Fruit fly (Drosophila melanogaster) whole organism, adult: Measurements from ENCODE around the gene CG33489.

Experiments
- CG11617 ChIP-seq: fragments of 200-800 bp; sonication (Bioruptor generic); optimal IDR thresholded peaks from 2 replicates; lab custom pipeline; 2017; ENCODE audit warnings: mild to moderate bottlenecking, missing biosample characterization, missing genetic modification reagents, missing genetic modification characterization
- CG12768 ChIP-seq: fragments of 200-800 bp; sonication (Bioruptor generic); optimal IDR thresholded peaks from 2 replicates; lab custom pipeline; 2017; ENCODE audit warnings: missing biosample characterization, missing genetic modification characterization, mild to moderate bottlenecking, moderate library complexity, missing genetic modification reagents
- CG14711 ChIP-seq: fragments of 200-800 bp; sonication (Bioruptor generic); optimal IDR thresholded peaks from 2 replicates; lab custom pipeline; 2018; ENCODE audit warnings: missing biosample characterization, mild to moderate bottlenecking, missing genetic modification characterization, moderate library complexity
- CG1620 ChIP-seq: fragments of 200-800 bp; sonication (Bioruptor generic); optimal IDR thresholded peaks from 2 replicates; lab custom pipeline; 2016; ENCODE audit warnings: missing biosample characterization, missing genetic modification characterization
- CG33017 ChIP-seq: fragments of 200-800 bp; sonication (Bioruptor generic); optimal IDR thresholded peaks from 2 replicates; lab custom pipeline; 2018; ENCODE audit warnings: missing biosample characterization, mild to moderate bottlenecking, missing genetic modification characterization, moderate library complexity
- CG5204 ChIP-seq: fragments of 200-800 bp; sonication (Bioruptor generic); optimal IDR thresholded peaks from 2 replicates; lab custom pipeline; 2016; ENCODE audit warnings: missing biosample characterization, missing genetic modification characterization
- CG7045 ChIP-seq: fragments of 200-800 bp; sonication (Bioruptor generic); optimal IDR thresholded peaks from 2 replicates; lab custom pipeline; 2017; ENCODE audit warnings: missing biosample characterization, mild to moderate bottlenecking, missing genetic modification characterization
- CG7101 ChIP-seq: fragments of 200-800 bp; sonication (Bioruptor generic); optimal IDR thresholded peaks from 2 replicates; lab custom pipeline; 2018; ENCODE audit warnings: missing biosample characterization, mild to moderate bottlenecking, missing genetic modification characterization, moderate library complexity
- Clk ChIP-seq: fragments of 200-800 bp; sonication (Bioruptor generic); optimal IDR thresholded peaks from 2 replicates; lab custom pipeline; 2017; ENCODE audit warnings: missing biosample characterization, missing genetic modification characterization
- Crg-1 ChIP-seq: fragments of 200-800 bp; sonication (Bioruptor generic); optimal IDR thresholded peaks from 2 replicates; lab custom pipeline; 2016; ENCODE audit warnings: missing biosample characterization, missing genetic modification characterization
- Hr96 ChIP-seq: fragments of 200-800 bp; sonication (Bioruptor generic); optimal IDR thresholded peaks from 2 replicates; lab custom pipeline; 2016; ENCODE audit warnings: missing biosample characterization, missing genetic modification characterization
- Mnt ChIP-seq: fragments of 200-800 bp; sonication (Bioruptor generic); optimal IDR thresholded peaks from 2 replicates; lab custom pipeline; 2016; ENCODE audit warnings: missing biosample characterization, mild to moderate bottlenecking, missing genetic modification characterization
- bab1 ChIP-seq: fragments of 200-800 bp; sonication (Bioruptor generic); optimal IDR thresholded peaks from 3 replicates; lab custom pipeline; 2019; ENCODE audit warnings: missing biosample characterization, mild to moderate bottlenecking, missing genetic modification characterization, moderate library complexity
- cic ChIP-seq: fragments of 200-800 bp; sonication (Bioruptor generic); optimal IDR thresholded peaks from 2 replicates; lab custom pipeline; 2017; ENCODE audit warnings: missing biosample characterization, mild to moderate bottlenecking, missing genetic modification characterization, moderate library complexity
- cnc ChIP-seq, 2 experiments: fragments of >200 bp; optimal IDR thresholded peaks; 2 replicates each; lab custom pipeline; 2017
- kay ChIP-seq: fragments of 200-800 bp; sonication (Bioruptor generic); peaks from one replicate; lab custom pipeline; 2016; ENCODE audit warnings: missing biosample characterization, missing genetic modification characterization, borderline replicate concordance
- ovo ChIP-seq: fragments of 200-800 bp; sonication (Bioruptor generic); optimal IDR thresholded peaks from 2 replicates; lab custom pipeline; 2016; ENCODE audit warnings: missing biosample characterization, missing genetic modification characterization
- pad ChIP-seq: fragments of 200-800 bp; sonication (Bioruptor generic); optimal IDR thresholded peaks from 3 replicates; lab custom pipeline; 2017; ENCODE audit warnings: missing biosample characterization, missing genetic modification characterization, mild to moderate bottlenecking, moderate library complexity, missing genetic modification reagents
- tj ChIP-seq: fragments of 200-800 bp; sonication (Bioruptor generic); optimal IDR thresholded peaks from 3 replicates; lab custom pipeline; 2017; ENCODE audit warnings: missing biosample characterization, mild to moderate bottlenecking, missing genetic modification characterization, moderate library complexity
- toe ChIP-seq: fragments of 200-800 bp; sonication (Bioruptor generic); optimal IDR thresholded peaks from 2 replicates; lab custom pipeline; 2016; ENCODE audit warnings: missing biosample characterization, missing genetic modification characterization

The CG33489 gene

DNA sequence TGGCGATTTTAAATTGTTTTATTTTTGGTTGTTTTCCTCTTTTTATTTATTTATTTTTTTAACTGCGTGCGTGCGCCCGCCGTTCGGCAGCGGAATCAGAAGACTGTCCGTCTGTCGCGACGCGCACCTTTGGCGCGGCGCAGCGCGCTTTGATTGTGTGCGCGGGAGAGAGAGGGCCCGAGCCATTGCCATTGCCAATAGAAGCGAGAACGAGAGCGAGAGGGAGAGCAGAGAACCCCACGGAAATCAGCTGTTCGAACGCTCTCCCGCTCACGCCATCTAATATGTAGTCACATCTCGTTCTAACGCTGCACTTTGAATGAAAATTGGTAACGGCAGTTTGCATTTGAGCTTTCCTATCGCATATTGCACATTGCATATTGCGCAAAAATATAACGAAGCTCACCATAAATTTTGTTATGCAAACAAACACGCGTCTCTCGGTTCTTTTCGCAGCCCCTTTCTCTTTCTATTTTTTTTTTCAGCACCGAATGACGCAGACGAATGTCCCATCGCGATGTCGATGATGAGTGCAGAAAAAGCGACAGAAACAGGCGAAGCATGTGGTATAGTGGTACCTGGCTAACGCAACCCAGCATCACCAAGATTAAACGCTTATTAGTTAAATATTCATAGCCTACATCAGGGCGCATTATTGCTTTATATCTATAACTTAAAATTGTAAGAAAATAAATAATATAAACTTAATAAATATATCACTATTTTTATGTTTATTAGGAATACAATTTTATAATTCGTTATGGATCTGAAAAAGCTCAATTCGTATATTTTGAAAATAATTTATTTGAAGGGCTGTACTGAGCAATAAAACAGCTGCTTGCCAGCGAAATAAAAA is 42.2 kb downstream of the CG33489 start:
- TF ChIP-seq kay (GFP tag; lab: Kevin White, UChicago) (peak; percentile 97), CG1620 (GFP tag; lab: Kevin White, UChicago) (peak; percentile 55), CG14711 (tag; lab: Kevin White, UChicago) (no peak), cnc (optimal IDR thresholded peaks at IDR 0.05; lab: Kevin White, UChicago) (no peak), Mnt (peak; percentile 20), CG11617 (no peak), CG12768 (GFP tag; lab: Kevin White, UChicago) (peak; percentile 49), CG7101 (tag; lab: Kevin White, UChicago) (no peak), pad (no peak), Clk (GFP tag; lab: Kevin White, UChicago) (peak; percentile 61), Hr96 (no peak), toe (GFP tag; lab: Kevin White, UChicago) (peak; percentile 18), CG7045 (no peak), CG5204 (no peak), cic (GFP tag; lab: Kevin White, UChicago) (peak; percentile 44), ovo (GFP tag; lab: Kevin White, UChicago) (peak; percentile 71), tj (peak; percentile 70), Crg-1 (GFP tag; lab: Kevin White, UChicago) (no peak), CG33017 (peak; percentile 23), bab1 (GFP tag; lab: Kevin White, UChicago) (no peak)

DNA sequence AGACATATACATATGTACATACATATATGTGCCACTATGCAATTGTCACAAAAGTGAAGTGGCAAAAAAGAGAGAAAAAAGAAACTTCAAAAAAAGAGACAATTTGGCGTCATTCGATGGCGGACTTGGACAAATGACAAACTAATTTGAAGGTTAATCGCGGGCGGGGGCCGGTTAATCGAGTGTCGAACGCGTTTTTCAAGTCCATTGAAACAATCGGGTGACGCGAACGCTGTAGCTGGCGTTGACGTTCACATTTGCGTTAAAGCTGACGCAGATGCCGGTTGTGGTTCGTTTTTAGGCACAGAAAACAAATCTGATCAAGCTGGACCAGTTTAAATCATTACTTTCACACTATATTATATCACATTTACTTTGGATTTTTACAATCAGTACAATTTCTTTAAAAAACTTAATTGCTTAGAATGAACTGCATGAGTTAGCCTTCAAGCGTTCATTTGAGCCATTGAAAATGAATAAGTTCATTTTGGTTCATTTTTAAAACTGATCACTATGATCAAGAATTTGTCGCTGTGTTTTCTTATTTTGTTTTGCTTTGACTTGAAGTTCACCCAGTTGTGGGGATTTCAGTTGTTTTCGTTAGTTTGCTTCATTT is 43.0 kb downstream of the CG33489 start:
- TF ChIP-seq bab1 (GFP tag; lab: Kevin White, UChicago) (no peak), kay (GFP tag; lab: Kevin White, UChicago) (no peak), CG7045 (no peak), CG33017 (no peak), CG12768 (GFP tag; lab: Kevin White, UChicago) (no peak), CG14711 (tag; lab: Kevin White, UChicago) (no peak)

DNA sequence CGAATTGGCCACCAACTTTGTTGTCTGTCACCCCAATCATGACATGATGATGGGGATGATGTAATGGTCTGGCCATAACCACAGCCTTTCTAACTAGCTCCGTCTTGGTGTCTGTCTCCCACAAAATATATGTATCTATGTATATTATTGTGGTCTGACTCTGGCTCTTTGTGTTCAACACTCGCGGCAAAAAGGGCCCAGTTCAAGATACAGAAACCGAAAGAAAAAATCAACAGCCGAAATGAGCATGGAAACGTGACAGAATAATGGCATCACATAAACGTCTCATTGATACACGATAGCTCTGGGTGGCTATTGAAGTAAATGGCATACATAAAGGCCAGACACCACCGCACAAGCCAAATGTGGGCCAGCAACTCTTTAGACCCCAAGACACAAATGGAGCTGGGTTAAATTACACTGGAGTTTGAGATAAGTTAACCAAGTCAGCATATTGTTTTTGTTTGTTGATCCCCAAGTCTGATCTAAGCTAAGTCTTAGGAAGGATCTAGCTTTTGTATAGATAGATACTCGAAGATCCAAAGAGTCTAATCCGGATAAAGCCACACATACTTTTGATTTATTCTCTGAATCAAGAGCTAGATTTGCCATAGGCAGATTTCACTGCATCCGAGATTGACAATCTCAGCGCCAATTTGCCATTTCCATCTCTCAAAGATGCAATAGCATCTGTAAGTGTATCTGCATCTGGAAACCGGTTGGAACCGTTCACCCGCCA is 44.7 kb downstream of the CG33489 start:
- TF ChIP-seq tj (peak; percentile 47), CG11617 (no peak)

DNA sequence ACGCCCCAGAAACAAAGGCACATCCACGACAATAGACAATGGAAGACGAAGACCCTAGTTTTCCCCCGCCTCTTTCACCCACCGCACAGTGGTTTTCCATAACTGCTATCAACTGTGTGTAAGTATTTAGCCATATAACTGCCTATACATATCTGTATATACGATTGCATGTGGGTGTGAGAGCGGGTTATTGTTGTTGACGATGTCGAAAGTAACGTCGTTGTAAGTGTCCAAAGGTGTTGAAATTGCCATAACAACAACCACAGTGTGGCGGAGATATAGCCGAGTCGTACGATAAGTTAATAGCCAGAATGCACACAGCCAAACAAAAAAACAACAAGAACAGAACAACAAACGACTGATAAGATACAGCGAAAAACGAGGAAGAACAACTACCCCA is 45.5 kb downstream of the CG33489 start:
- TF ChIP-seq kay (GFP tag; lab: Kevin White, UChicago) (peak; percentile 23), Crg-1 (GFP tag; lab: Kevin White, UChicago) (no peak), pad (no peak), toe (GFP tag; lab: Kevin White, UChicago) (no peak), CG5204 (no peak), bab1 (GFP tag; lab: Kevin White, UChicago) (no peak), CG7101 (tag; lab: Kevin White, UChicago) (no peak), tj (no peak), CG1620 (GFP tag; lab: Kevin White, UChicago) (no peak), Clk (GFP tag; lab: Kevin White, UChicago) (peak; percentile 4), CG12768 (GFP tag; lab: Kevin White, UChicago) (peak; percentile 69), cic (GFP tag; lab: Kevin White, UChicago) (peak; percentile 79), CG11617 (no peak), cnc (optimal IDR thresholded peaks at IDR 0.05; lab: Kevin White, UChicago) (no peak), Mnt (peak; percentile 22), CG33017 (peak; percentile 30), CG7045 (no peak), ovo (GFP tag; lab: Kevin White, UChicago) (no peak), CG14711 (tag; lab: Kevin White, UChicago) (no peak), Hr96 (no peak)

DNA sequence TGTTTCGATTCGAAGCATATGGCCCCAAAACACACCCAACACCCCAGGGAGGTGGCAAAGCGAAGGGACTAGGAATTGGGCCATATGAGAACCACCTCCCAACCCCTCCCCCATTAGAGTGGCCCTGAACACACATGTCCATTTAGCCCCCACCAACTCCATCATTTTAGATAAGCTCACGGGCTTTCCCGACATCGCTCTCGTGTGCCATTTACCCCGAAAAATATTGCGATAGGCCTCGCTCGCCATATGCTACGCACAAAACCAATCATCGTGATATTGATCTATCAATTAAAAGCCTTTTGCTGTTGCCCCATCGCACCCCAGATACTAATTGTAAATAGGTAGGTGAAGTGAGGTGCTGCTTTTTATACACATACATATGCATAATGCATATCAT is 46.5 kb downstream of the CG33489 start:
- TF ChIP-seq CG14711 (tag; lab: Kevin White, UChicago), result no peak
- TF ChIP-seq cnc (optimal IDR thresholded peaks at IDR 0.05; lab: Kevin White, UChicago), result no peak
- TF ChIP-seq CG7101 (tag; lab: Kevin White, UChicago), result no peak

DNA sequence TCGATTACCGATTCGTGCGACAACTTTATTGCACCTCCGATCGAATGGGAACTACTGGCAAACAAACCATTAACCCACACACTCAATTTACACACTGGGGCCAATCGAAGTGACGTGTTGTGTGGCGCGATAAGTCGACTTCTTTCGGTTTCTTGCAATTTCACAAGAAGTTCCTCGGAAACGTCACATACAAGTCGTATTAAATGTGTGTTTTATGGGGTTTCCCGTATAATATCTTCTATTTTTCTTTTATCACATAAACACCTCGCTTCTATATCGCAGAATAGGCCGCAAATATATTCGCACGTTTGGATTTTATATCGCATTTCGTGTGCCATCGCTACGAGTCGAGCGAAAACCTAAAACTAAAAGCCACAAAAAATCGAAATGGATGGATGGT is 47.1 kb downstream of the CG33489 start:
- no peak for TF ChIP-seq CG7101 (tag; lab: Kevin White, UChicago)
- peak; percentile 43 for TF ChIP-seq cic (GFP tag; lab: Kevin White, UChicago)
